Worm (Caenorhabditis elegans): ENCODE measurements around the gene T12C9.7.

ce11 chrII:4482021-4482420 lies 21.3 kb upstream of the T12C9.7 start, which contains the start of gene T05C1.2:
- no peak for TF ChIP-seq dao-5 (tag; optimal IDR thresholded peaks at IDR 0.05)
- no peak for TF ChIP-seq W03F9.2 (tag; optimal IDR thresholded peaks at IDR 0.05)
